Worm (Caenorhabditis elegans): Measurements from ENCODE around the gene daf-4.

- no peak for TF ChIP-seq bed-2 (GFP tag; IDR thresholded peaks at IDR 0.05)
- TF ChIP-seq rec-8 (tag; optimal IDR thresholded peaks at IDR 0.05): no peak
- no peak for TF ChIP-seq cebp-2 (GFP tag; IDR thresholded peaks at IDR 0.05)
- no peak for TF ChIP-seq D2030.7 (GFP tag; IDR thresholded peaks at IDR 0.05)
- TF ChIP-seq nhr-90 (tag; optimal IDR thresholded peaks at IDR 0.05): no peak
Observed at ce11 chrIII:5677790-5678189, 52.9 kb downstream of the daf-4 start, which contains the start of gene F54E7.9.

Measured in whole organism, young adult.